Fruit fly (Drosophila melanogaster): Measurements from ENCODE around the gene Rab7.

DNA sequence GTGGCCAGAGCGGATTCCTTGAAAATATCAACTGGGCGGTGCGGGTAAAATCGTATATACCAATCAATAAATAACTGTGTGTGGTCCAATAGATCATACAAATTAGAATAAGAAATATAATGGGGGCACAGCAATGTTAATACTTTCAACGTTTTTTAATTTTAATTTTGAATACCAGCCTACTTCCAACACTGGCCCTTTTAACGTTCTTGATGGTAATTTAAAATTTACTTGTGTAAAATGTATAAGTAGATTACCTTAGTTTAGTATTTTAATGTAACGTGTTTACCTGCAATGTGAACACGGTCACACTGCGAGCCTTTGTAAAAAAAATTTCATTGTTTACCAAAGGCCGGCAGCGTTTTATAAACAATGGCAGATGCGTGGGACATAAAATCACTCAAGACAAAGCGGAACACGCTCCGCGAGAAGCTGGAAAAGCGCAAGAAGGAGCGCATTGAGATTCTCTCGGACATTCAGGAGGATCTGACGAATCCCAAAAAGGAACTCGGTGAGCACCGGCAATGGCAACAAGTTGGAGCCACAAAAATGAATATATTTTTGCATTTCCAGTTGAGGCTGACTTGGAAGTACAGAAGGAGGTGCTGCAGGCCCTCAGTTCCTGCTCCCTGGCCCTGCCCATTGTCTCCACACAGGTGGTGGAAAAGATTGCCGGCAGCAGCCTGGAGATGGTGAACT, 39.2 kb downstream of the Rab7 start, which contains the start of the genes KrT95D and Mettl3:
- TF ChIP-seq psq (optimal IDR thresholded peaks at IDR 0.05): no peak
- TF ChIP-seq ttk (optimal IDR thresholded peaks at IDR 0.05): no peak
- no peak for TF ChIP-seq Myc (optimal IDR thresholded peaks at IDR 0.05)

Data from Kc167 (cell line).